Fruit fly (Drosophila melanogaster) whole organism, embryonic: ENCODE results near the gene Snm1.

Source experiments
- Bgb ChIP-seq: fragments of 200-800 bp; sonication (Bioruptor generic); IDR thresholded peaks from 2 replicates; pipeline ENCODE4 v1.3.6; 2022; ENCODE audit warnings: missing biosample characterization, missing genetic modification characterization; ENCODE audit not compliant: partially characterized antibody
- Bteb2 ChIP-seq: fragments of 200-800 bp; sonication (Bioruptor generic); optimal IDR thresholded peaks from 2 replicates; lab custom pipeline; 2016; ENCODE audit warnings: missing biosample characterization, missing genetic modification characterization
- CG10462 ChIP-seq: fragments of 200-800 bp; sonication (Bioruptor generic); optimal IDR thresholded peaks from 2 replicates; lab custom pipeline; 2016; ENCODE audit warnings: missing biosample characterization, missing genetic modification characterization
- CG12236 ChIP-seq: fragments of 200-800 bp; sonication (Bioruptor generic); optimal IDR thresholded peaks from 2 replicates; lab custom pipeline; 2016; ENCODE audit warnings: missing biosample characterization, missing genetic modification characterization
- CG12659 ChIP-seq: fragments of 200-800 bp; sonication (Bioruptor generic); optimal IDR thresholded peaks from 3 replicates; lab custom pipeline; 2017; ENCODE audit warnings: mild to moderate bottlenecking, missing biosample characterization, missing genetic modification reagents, missing genetic modification characterization
- CG13424 ChIP-seq: fragments of 200-800 bp; sonication (Bioruptor generic); optimal IDR thresholded peaks from 2 replicates; lab custom pipeline; 2019; ENCODE audit warnings: missing biosample characterization, mild to moderate bottlenecking, missing genetic modification characterization, moderate library complexity
- CG16815 ChIP-seq: fragments of 200-800 bp; sonication (Bioruptor generic); optimal IDR thresholded peaks from 3 replicates; lab custom pipeline; 2017; ENCODE audit warnings: missing biosample characterization, mild to moderate bottlenecking, missing genetic modification characterization
- CG16863 ChIP-seq: fragments of 200-800 bp; sonication (Bioruptor generic); optimal IDR thresholded peaks from 3 replicates; lab custom pipeline; 2016; ENCODE audit warnings: missing biosample characterization, missing genetic modification characterization
- CG17361 ChIP-seq: fragments of 200-800 bp; sonication (Bioruptor generic); IDR thresholded peaks from 3 replicates; pipeline ENCODE4 v1.3.6; 2022; ENCODE audit warnings: missing biosample characterization, missing genetic modification characterization
- CG30020 ChIP-seq: fragments of 200-800 bp; optimal IDR thresholded peaks from 2 replicates; lab custom pipeline; 2019; ENCODE audit warnings: missing biosample characterization, mild to moderate bottlenecking, missing genetic modification characterization, moderate library complexity
- CG3065 ChIP-seq: fragments of 200-800 bp; sonication (Bioruptor generic); optimal IDR thresholded peaks from 2 replicates; lab custom pipeline; 2016; ENCODE audit warnings: missing biosample characterization, missing genetic modification characterization
- CG3281 ChIP-seq: fragments of 200-800 bp; sonication (Bioruptor generic); optimal IDR thresholded peaks from 3 replicates; lab custom pipeline; 2017; ENCODE audit warnings: missing biosample characterization, mild to moderate bottlenecking, missing genetic modification characterization
- CG5180 ChIP-seq: fragments of 200-800 bp; sonication (Bioruptor generic); optimal IDR thresholded peaks from 3 replicates; lab custom pipeline; 2017; ENCODE audit warnings: missing biosample characterization, missing genetic modification characterization, mild to moderate bottlenecking, moderate library complexity, missing genetic modification reagents
- CG7963 ChIP-seq: fragments of 200-800 bp; sonication (Bioruptor generic); IDR thresholded peaks from 3 replicates; pipeline ENCODE4 v1.3.6; 2022; ENCODE audit warnings: missing biosample characterization, missing genetic modification characterization; ENCODE audit not compliant: partially characterized antibody
- CG8478 ChIP-seq: fragments of >200 bp; optimal IDR thresholded peaks from 2 replicates; lab custom pipeline; 2018
- CG8765 ChIP-seq: fragments of 200-800 bp; sonication (Bioruptor generic); IDR thresholded peaks from 2 replicates; pipeline ENCODE4 v1.3.6; 2022; ENCODE audit warnings: missing biosample characterization, missing genetic modification characterization
- CG9932 ChIP-seq: fragments of 200-800 bp; sonication (Bioruptor generic); IDR thresholded peaks from 2 replicates; pipeline ENCODE4 v1.3.6; 2022; ENCODE audit warnings: missing biosample characterization, missing genetic modification characterization
- Chrac-16 ChIP-seq: fragments of 200-800 bp; sonication (Bioruptor generic); optimal IDR thresholded peaks from 3 replicates; lab custom pipeline; 2016; ENCODE audit warnings: missing biosample characterization, missing genetic modification characterization
- D ChIP-seq, 2 experiments: fragments of 200-800 bp in 1 of 2; fragments of >200 bp in 1 of 2; sonication (Bioruptor generic) in 1 of 2; optimal IDR thresholded peaks; 2 replicates in 1 of 2; 3 replicates in 1 of 2; lab custom pipeline; 2017; ENCODE audit warnings: mild to moderate bottlenecking in 1 of 2, missing biosample characterization in 1 of 2, missing genetic modification characterization in 1 of 2, missing genetic modification reagents in 1 of 2
- Dref ChIP-seq: fragments of 200-800 bp; sonication (Bioruptor generic); IDR thresholded peaks from 2 replicates; pipeline ENCODE4 v1.3.6; 2022; ENCODE audit warnings: missing biosample characterization, missing genetic modification characterization
- GATAe ChIP-seq: fragments of 200-800 bp; sonication (Bioruptor generic); conservative IDR thresholded peaks from 2 replicates; pipeline ENCODE4 v1.3.6; 2022; ENCODE audit warnings: missing biosample characterization, missing genetic modification characterization
- HLHmδ ChIP-seq: fragments of 200-800 bp; sonication (Bioruptor generic); optimal IDR thresholded peaks from 2 replicates; lab custom pipeline; 2018; ENCODE audit warnings: missing biosample characterization, mild to moderate bottlenecking, missing genetic modification characterization, moderate library complexity
- Hmx ChIP-seq: fragments of 200-800 bp; sonication (Bioruptor generic); optimal IDR thresholded peaks from 2 replicates; lab custom pipeline; 2016; ENCODE audit warnings: missing biosample characterization, missing genetic modification characterization
- Hr39 ChIP-seq: fragments of >200 bp; optimal IDR thresholded peaks from 2 replicates; lab custom pipeline; 2017
- Max ChIP-seq: fragments of 200-800 bp; sonication (Bioruptor generic); optimal IDR thresholded peaks from 2 replicates; lab custom pipeline; 2016; ENCODE audit warnings: missing biosample characterization, mild to moderate bottlenecking, missing genetic modification characterization
- Mrtf ChIP-seq: fragments of 200-800 bp; sonication (Bioruptor generic); IDR thresholded peaks from 3 replicates; pipeline ENCODE4 v1.3.6; 2022; ENCODE audit warnings: missing biosample characterization, missing genetic modification characterization
- NfI ChIP-seq: fragments of 200-800 bp; sonication (Bioruptor generic); optimal IDR thresholded peaks from 3 replicates; lab custom pipeline; 2018; ENCODE audit warnings: missing biosample characterization, mild to moderate bottlenecking, missing genetic modification characterization, moderate library complexity
- Scr ChIP-seq: fragments of 200-800 bp; sonication (Bioruptor generic); IDR thresholded peaks from 2 replicates; pipeline ENCODE4 v1.3.6; 2022; ENCODE audit warnings: missing biosample characterization, missing genetic modification characterization; ENCODE audit not compliant: partially characterized antibody
- Sin3A ChIP-seq: fragments of >200 bp; optimal IDR thresholded peaks from 2 replicates; lab custom pipeline; 2018
- Xbp1 ChIP-seq: fragments of 200-800 bp; sonication (Bioruptor generic); optimal IDR thresholded peaks from 3 replicates; lab custom pipeline; 2016; ENCODE audit warnings: missing biosample characterization, mild to moderate bottlenecking, missing genetic modification characterization
- bsh ChIP-seq, 2 experiments: fragments of 200-800 bp; sonication (Bioruptor generic); optimal IDR thresholded peaks; 2 replicates each; lab custom pipeline; 2017 to 2018; ENCODE audit warnings: mild to moderate bottlenecking in 2 of 2, missing biosample characterization in 2 of 2, missing genetic modification characterization in 2 of 2, moderate library complexity in 1 of 2
- cas ChIP-seq: fragments of 200-800 bp; sonication (Bioruptor generic); IDR thresholded peaks from 2 replicates; pipeline ENCODE4 v1.3.6; 2022; ENCODE audit warnings: missing biosample characterization, missing genetic modification characterization
- caup ChIP-seq: fragments of 200-800 bp; sonication (Bioruptor generic); optimal IDR thresholded peaks from 3 replicates; lab custom pipeline; 2017; ENCODE audit warnings: missing biosample characterization, mild to moderate bottlenecking, missing genetic modification characterization, moderate library complexity; ENCODE audit not compliant: severe bottlenecking
- chinmo ChIP-seq: fragments of 200-800 bp; sonication (Bioruptor generic); IDR thresholded peaks from 4 replicates; pipeline ENCODE4 v1.3.6; 2022; ENCODE audit warnings: missing biosample characterization, missing genetic modification characterization; ENCODE audit not compliant: partially characterized antibody
- croc ChIP-seq: fragments of 200-800 bp; sonication (Bioruptor generic); conservative IDR thresholded peaks from 3 replicates; pipeline ENCODE4 v1.3.6; 2022; ENCODE audit warnings: missing biosample characterization, missing genetic modification characterization
- gcm ChIP-seq: fragments of 200-800 bp; sonication (Bioruptor generic); optimal IDR thresholded peaks from 2 replicates; lab custom pipeline; 2019; ENCODE audit warnings: missing biosample characterization, mild to moderate bottlenecking, missing genetic modification characterization, moderate library complexity
- gsb-n ChIP-seq: fragments of 200-800 bp; sonication (Bioruptor generic); optimal IDR thresholded peaks from 3 replicates; lab custom pipeline; 2018; ENCODE audit warnings: missing biosample characterization, mild to moderate bottlenecking, missing genetic modification characterization
- kay ChIP-seq: fragments of 200-800 bp; sonication (Bioruptor generic); optimal IDR thresholded peaks from 2 replicates; lab custom pipeline; 2016; ENCODE audit warnings: missing biosample characterization, missing genetic modification characterization
- maf-S ChIP-seq: fragments of 200-800 bp; sonication (Bioruptor generic); optimal IDR thresholded peaks from 2 replicates; lab custom pipeline; 2016; ENCODE audit warnings: missing biosample characterization, missing genetic modification characterization
- oc ChIP-seq: fragments of 200-800 bp; sonication (Bioruptor generic); optimal IDR thresholded peaks from 2 replicates; lab custom pipeline; 2018; ENCODE audit warnings: missing biosample characterization, mild to moderate bottlenecking, missing genetic modification characterization, moderate library complexity
- otp ChIP-seq: fragments of 200-800 bp; sonication (Bioruptor generic); IDR thresholded peaks from 3 replicates; pipeline ENCODE4, ENCODE4 v1.3.6; 2022; ENCODE audit warnings: missing biosample characterization, missing genetic modification characterization
- pb ChIP-seq: fragments of 200-800 bp; sonication (Bioruptor generic); optimal IDR thresholded peaks from 3 replicates; lab custom pipeline; 2016; ENCODE audit warnings: missing biosample characterization, missing genetic modification characterization
- pita ChIP-seq: fragments of 200-800 bp; sonication (Bioruptor generic); optimal IDR thresholded peaks from 2 replicates; lab custom pipeline; 2017; ENCODE audit warnings: missing biosample characterization, mild to moderate bottlenecking, missing genetic modification characterization
- pum ChIP-seq: fragments of 200-800 bp; sonication (Bioruptor generic); optimal IDR thresholded peaks from 2 replicates; lab custom pipeline; 2016; ENCODE audit warnings: missing biosample characterization, missing genetic modification characterization
- row ChIP-seq: fragments of 200-800 bp; sonication (Bioruptor generic); IDR thresholded peaks from 3 replicates; pipeline ENCODE4 v1.3.6; 2022; ENCODE audit warnings: missing biosample characterization, missing genetic modification characterization
- ttk ChIP-seq: fragments of 200-800 bp; sonication (Bioruptor generic); IDR thresholded peaks from 2 replicates; pipeline ENCODE4 v2.1.2; 2022; ENCODE audit warnings: missing biosample characterization, missing genetic modification characterization
- unpg ChIP-seq: fragments of 200-800 bp; sonication (Bioruptor generic); optimal IDR thresholded peaks from 3 replicates; lab custom pipeline; 2018; ENCODE audit warnings: missing biosample characterization, mild to moderate bottlenecking, missing genetic modification characterization, moderate library complexity
- wek ChIP-seq: fragments of 200-800 bp; sonication (Bioruptor generic); optimal IDR thresholded peaks from 3 replicates; lab custom pipeline; 2018; ENCODE audit warnings: missing biosample characterization, mild to moderate bottlenecking, missing genetic modification characterization, moderate library complexity
- yki ChIP-seq: fragments of >200 bp; optimal IDR thresholded peaks from 3 replicates; lab custom pipeline; 2018
- z ChIP-seq: fragments of 200-800 bp; sonication (Bioruptor generic); IDR thresholded peaks from 3 replicates; pipeline ENCODE4 v1.3.6; 2022; ENCODE audit warnings: missing biosample characterization, missing genetic modification characterization
- zf30C ChIP-seq: fragments of 200-800 bp; sonication (Bioruptor generic); optimal IDR thresholded peaks from 3 replicates; lab custom pipeline; 2018; ENCODE audit warnings: missing biosample characterization, mild to moderate bottlenecking, missing genetic modification characterization

Snm1 gene

DNA sequence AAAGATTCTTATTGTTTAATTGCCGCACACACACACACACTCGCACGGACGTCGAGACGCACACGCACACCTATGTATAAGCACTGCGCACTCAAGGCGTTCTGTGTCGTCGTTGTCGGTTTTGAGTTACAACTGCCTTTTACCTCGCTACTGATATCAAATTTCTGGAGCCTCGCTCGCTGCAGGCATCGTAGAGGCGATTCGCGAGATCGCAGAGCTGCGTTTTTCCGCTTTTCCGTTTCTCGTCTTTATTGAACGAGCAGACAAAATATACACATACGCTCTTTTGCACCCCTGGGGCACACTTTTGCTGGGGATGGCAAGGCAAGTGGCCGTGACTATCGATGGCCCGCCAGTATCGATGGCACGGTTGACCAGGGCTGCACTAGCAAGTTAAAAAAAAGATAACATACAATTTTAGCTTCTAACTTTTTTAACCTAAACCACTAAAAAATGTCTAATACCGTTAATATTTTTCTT is 7.4 kb upstream of the Snm1 start, which contains the start of gene CG2519 (continued):
- peak; percentile 74 for TF ChIP-seq CG12659 (GFP tag; lab: Kevin White, UChicago)
- no peak for TF ChIP-seq CG5180
- no peak for TF ChIP-seq CG3281 (GFP tag; lab: Kevin White, UChicago)
- peak; percentile 61 for TF ChIP-seq CG13424
- peak; percentile 56 for TF ChIP-seq pb (GFP tag; lab: Kevin White, UChicago)
- TF ChIP-seq Bteb2 (GFP tag; lab: Kevin White, UChicago), result peak; percentile 61
- TF ChIP-seq gcm, result no peak
- no peak for TF ChIP-seq unpg (GFP tag; lab: Kevin White, UChicago)
- no peak for TF ChIP-seq CG17361 (GFP tag; lab: Robert Waterston, UW)
- TF ChIP-seq Scr, result peak; percentile 92
- peak; percentile 74 for TF ChIP-seq Xbp1 (GFP tag; lab: Kevin White, UChicago)
- peak; percentile 79 for TF ChIP-seq CG30020 (tag; lab: Kevin White, UChicago)
- no peak for TF ChIP-seq Hmx
- peak; percentile 86 for TF ChIP-seq CG8478 (lab: Kevin White, UChicago)
- TF ChIP-seq Hr39 (lab: Kevin White, UChicago), result no peak
- 0 out of 3 replicates have a peak, but pooled peaks have one; percentile 6 for TF ChIP-seq otp (GFP tag; lab: Robert Waterston, UW)
- peak; percentile 66 for TF ChIP-seq Max
- TF ChIP-seq CG7963 (GFP tag; lab: Robert Waterston, UW), result peak; percentile 89
- TF ChIP-seq Chrac-16 (GFP tag; lab: Kevin White, UChicago), result peak; percentile 49
- TF ChIP-seq ttk (GFP tag; lab: Robert Waterston, UW), result peak; percentile 48; the same call in 1 of the 2 replicates
- peak; percentile 24; the same call in 1 of the 3 replicates for TF ChIP-seq Mrtf (GFP tag; lab: Robert Waterston, UW)
- peak; percentile 91 for TF ChIP-seq chinmo (GFP tag; lab: Robert Waterston, UW)
- peak; percentile 91 for TF ChIP-seq CG9932 (GFP tag; lab: Robert Waterston, UW)
- TF ChIP-seq NfI (GFP tag; lab: Kevin White, UChicago), result no peak
- no peak for TF ChIP-seq GATAe (GFP tag; lab: Robert Waterston, UW)
- no peak for TF ChIP-seq HLHmδ (GFP tag; lab: Kevin White, UChicago)
- 0 out of 3 replicates have a peak, but pooled peaks have one; percentile 17 for TF ChIP-seq z (GFP tag; lab: Robert Waterston, UW)
- TF ChIP-seq CG12236, result no peak
- TF ChIP-seq yki, result no peak
- TF ChIP-seq CG16815 (GFP tag; lab: Kevin White, UChicago), result no peak
- TF ChIP-seq D (optimal IDR thresholded peaks at IDR 0.05; lab: Kevin White, UChicago), result peak; percentile 81
- TF ChIP-seq D (GFP tag; optimal IDR thresholded peaks at IDR 0.05; lab: Kevin White, UChicago), result no peak
- no peak for TF ChIP-seq oc (tag; lab: Kevin White, UChicago)
- no peak for TF ChIP-seq CG3065 (GFP tag; lab: Kevin White, UChicago)
- TF ChIP-seq Dref, result peak; percentile 95
- TF ChIP-seq Sin3A (lab: Kevin White, UChicago), result peak; percentile 57
- TF ChIP-seq CG8765, result peak; percentile 25; the same call in 1 of the 2 replicates
- peak; percentile 16 for TF ChIP-seq maf-S (GFP tag; lab: Kevin White, UChicago)
- TF ChIP-seq pita (GFP tag; lab: Kevin White, UChicago), result no peak
- peak; percentile 15 for TF ChIP-seq CG10462 (GFP tag; lab: Kevin White, UChicago)
- TF ChIP-seq caup, result no peak
- no peak for TF ChIP-seq croc (GFP tag; lab: Robert Waterston, UW)
- TF ChIP-seq gsb-n, result no peak
- peak; percentile 39 for TF ChIP-seq pum
- peak; percentile 22 for TF ChIP-seq wek (GFP tag; lab: Kevin White, UChicago)
- no peak for TF ChIP-seq bsh (GFP tag; optimal IDR thresholded peaks at IDR 0.05; lab: Kevin White, UChicago)
- TF ChIP-seq kay (GFP tag; lab: Kevin White, UChicago), result no peak
- TF ChIP-seq Bgb (GFP tag; lab: Robert Waterston, UW), result peak; percentile 96
- peak; percentile 34 for TF ChIP-seq CG16863
- TF ChIP-seq cas (GFP tag; lab: Robert Waterston, UW), result peak; percentile 33; the same call in 1 of the 2 replicates
- peak; percentile 86 for TF ChIP-seq row (GFP tag; lab: Robert Waterston, UW)
- TF ChIP-seq zf30C (GFP tag; lab: Kevin White, UChicago), result no peak
